Worm (Caenorhabditis elegans) whole organism, L1 larva: ENCODE measurements around the gene capg-2.
A peak's percentile ranks its signal among the peaks of the same experiment; 100 is the strongest.

ENCODE experiments used
- C16A3.4 ChIP-seq: fragments of 150-350 bp; optimal IDR thresholded peaks from 2 replicates; lab custom pipeline; 2014; ENCODE audit warnings: missing biosample characterization, missing genetic modification characterization
- Y116A8C.19 ChIP-seq: sonication (generic microtip); optimal IDR thresholded peaks from 2 replicates; lab custom pipeline; 2016; ENCODE audit warnings: missing compliant biosample characterization, missing genetic modification characterization, borderline replicate concordance
- aly-2 ChIP-seq: fragments of 150-350 bp; optimal IDR thresholded peaks from 2 replicates; lab custom pipeline; 2014; ENCODE audit warnings: missing biosample characterization, missing genetic modification characterization
- blmp-1 ChIP-seq: fragments of 150-350 bp; optimal IDR thresholded peaks from 2 replicates; lab custom pipeline; 2014; ENCODE audit warnings: missing biosample characterization, missing genetic modification characterization
- ceh-82 ChIP-seq, 3 experiments: fragments of 150-350 bp in 1 of 3; sonication (generic microtip) in 2 of 3; optimal IDR thresholded peaks; 2 replicates each; lab custom pipeline; 2014 to 2017; ENCODE audit warnings: missing biosample characterization in 3 of 3, missing genetic modification characterization in 3 of 3
- ceh-90 ChIP-seq: sonication (generic microtip); optimal IDR thresholded peaks from 2 replicates; lab custom pipeline; 2016; ENCODE audit warnings: missing genetic modification characterization, missing compliant biosample characterization
- efl-1 ChIP-seq, 4 experiments: fragments of 150-350 bp; optimal IDR thresholded peaks in 3 of 4; peaks in 1 of 4; 1 replicate in 1 of 4; 2 replicates in 3 of 4; lab custom pipeline; 2014; ENCODE audit warnings: missing biosample characterization in 2 of 4, missing genetic modification characterization in 2 of 4, missing genetic modification reagents in 2 of 4
- efl-3 ChIP-seq: fragments of 200-800 bp; sonication (Bioruptor generic); optimal IDR thresholded peaks from 2 replicates; lab custom pipeline; 2018; ENCODE audit warnings: mild to moderate bottlenecking, missing genetic modification characterization, missing compliant biosample characterization
- egl-27 ChIP-seq, 2 experiments: fragments of 150-350 bp in 1 of 2; sonication (generic microtip); optimal IDR thresholded peaks; 3 replicates each; lab custom pipeline; 2017 to 2018; ENCODE audit warnings: missing biosample characterization in 2 of 2, missing genetic modification characterization in 2 of 2, missing genetic modification reagents in 2 of 2
- elt-2 ChIP-seq: sonication (generic microtip); optimal IDR thresholded peaks from 2 replicates; lab custom pipeline; 2016; ENCODE audit warnings: missing genetic modification characterization, mild to moderate bottlenecking, inconsistent platforms, missing compliant biosample characterization, missing genetic modification reagents
- elt-3 ChIP-seq, 6 experiments: fragments of 150-350 bp in 1 of 6; sonication (generic microtip); optimal IDR thresholded peaks; 2 replicates each; lab custom pipeline; 2017 to 2018; ENCODE audit warnings: missing biosample characterization in 6 of 6, missing genetic modification characterization in 6 of 6, inconsistent platforms in 1 of 6
- fos-1 ChIP-seq: fragments of 150-350 bp; optimal IDR thresholded peaks from 2 replicates; lab custom pipeline; 2014; ENCODE audit warnings: missing biosample characterization, missing genetic modification characterization
- grh-1 ChIP-seq: fragments of 200-800 bp; sonication (Bioruptor generic); IDR thresholded peaks from 2 replicates; pipeline ENCODE4 v1.3.6; 2022; ENCODE audit warnings: missing genetic modification reagents, missing genetic modification characterization, missing compliant biosample characterization
- hlh-4 ChIP-seq: sonication (generic microtip); optimal IDR thresholded peaks from 2 replicates; lab custom pipeline; 2016; ENCODE audit warnings: mild to moderate bottlenecking, missing genetic modification characterization, missing compliant biosample characterization
- irx-1 ChIP-seq: sonication (generic microtip); optimal IDR thresholded peaks from 2 replicates; lab custom pipeline; 2016; ENCODE audit warnings: missing genetic modification characterization, missing compliant biosample characterization
- isw-1 ChIP-seq: fragments of 200-800 bp; sonication (Bioruptor generic); IDR thresholded peaks from 2 replicates; pipeline ENCODE4 v1.3.6; 2022; ENCODE audit warnings: missing genetic modification characterization, missing compliant biosample characterization
- lin-14 ChIP-seq: fragments of 200-800 bp; sonication (Bioruptor generic); optimal IDR thresholded peaks from 2 replicates; lab custom pipeline; 2018; ENCODE audit warnings: mild to moderate bottlenecking, missing genetic modification characterization, moderate library complexity, missing compliant biosample characterization
- lin-15B ChIP-seq: fragments of 150-350 bp; sonication (generic microtip); optimal IDR thresholded peaks from 3 replicates; lab custom pipeline; 2014; ENCODE audit warnings: missing biosample characterization, missing genetic modification characterization
- lin-35 ChIP-seq, 2 experiments: fragments of 150-350 bp; optimal IDR thresholded peaks; 2 replicates each; lab custom pipeline; 2014; ENCODE audit warnings: missing biosample characterization in 2 of 2, missing genetic modification characterization in 2 of 2, missing genetic modification reagents in 2 of 2
- lin-39 ChIP-seq: fragments of 150-350 bp; optimal IDR thresholded peaks from 2 replicates; lab custom pipeline; 2014; ENCODE audit warnings: missing biosample characterization, missing genetic modification reagents, missing genetic modification characterization
- lsy-2 ChIP-seq, 2 experiments: fragments of 150-350 bp; optimal IDR thresholded peaks; 2 replicates each; lab custom pipeline; 2014; ENCODE audit warnings: missing biosample characterization in 2 of 2, missing genetic modification characterization in 2 of 2
- mdl-1 ChIP-seq, 2 experiments: fragments of 150-350 bp; optimal IDR thresholded peaks; 2 replicates each; lab custom pipeline; 2014 to 2017; ENCODE audit warnings: missing biosample characterization in 2 of 2, missing genetic modification characterization in 2 of 2, inconsistent platforms in 1 of 2
- mep-1 ChIP-seq: fragments of 150-350 bp; optimal IDR thresholded peaks from 2 replicates; lab custom pipeline; 2014; ENCODE audit warnings: missing biosample characterization, missing genetic modification characterization
- nhr-20 ChIP-seq: sonication (generic microtip); optimal IDR thresholded peaks from 2 replicates; lab custom pipeline; 2016; ENCODE audit warnings: mild to moderate bottlenecking, missing genetic modification characterization, missing compliant biosample characterization
- nhr-237 ChIP-seq: fragments of 150-350 bp; optimal IDR thresholded peaks from 2 replicates; lab custom pipeline; 2014; ENCODE audit warnings: missing biosample characterization, missing genetic modification characterization
- nhr-28 ChIP-seq: fragments of 150-350 bp; optimal IDR thresholded peaks from 2 replicates; lab custom pipeline; 2014; ENCODE audit warnings: missing biosample characterization, missing genetic modification characterization
- nhr-47 ChIP-seq: sonication (generic microtip); optimal IDR thresholded peaks from 2 replicates; lab custom pipeline; 2016; ENCODE audit warnings: mild to moderate bottlenecking, missing genetic modification characterization, moderate library complexity, missing compliant biosample characterization
- nhr-71 ChIP-seq: sonication (generic microtip); optimal IDR thresholded peaks from 2 replicates; lab custom pipeline; 2016; ENCODE audit warnings: mild to moderate bottlenecking, missing genetic modification characterization, moderate library complexity, missing compliant biosample characterization
- nhr-84 ChIP-seq: sonication (generic microtip); optimal IDR thresholded peaks from 2 replicates; lab custom pipeline; 2017; ENCODE audit warnings: missing biosample characterization, missing genetic modification characterization
- nhr-85 ChIP-seq: sonication (generic microtip); peaks from one replicate; lab custom pipeline; 2016; ENCODE audit warnings: missing genetic modification characterization, inconsistent platforms, missing compliant biosample characterization
- pag-3 ChIP-seq: sonication (generic microtip); optimal IDR thresholded peaks from 2 replicates; lab custom pipeline; 2017; ENCODE audit warnings: missing genetic modification characterization, mild to moderate bottlenecking, missing compliant biosample characterization, antibody characterized with exemption, borderline replicate concordance; ENCODE audit not compliant: insufficient read depth
- pax-3 ChIP-seq: fragments of 200-800 bp; sonication (Bioruptor generic); optimal IDR thresholded peaks from 2 replicates; lab custom pipeline; 2018; ENCODE audit warnings: mild to moderate bottlenecking, missing genetic modification characterization, moderate library complexity, missing compliant biosample characterization
- rnt-1 ChIP-seq: sonication (generic microtip); optimal IDR thresholded peaks from 2 replicates; lab custom pipeline; 2016; ENCODE audit warnings: mild to moderate bottlenecking, missing genetic modification characterization, moderate library complexity, missing compliant biosample characterization
- snpc-4 ChIP-seq: fragments of 150-350 bp; optimal IDR thresholded peaks from 2 replicates; lab custom pipeline; 2014; ENCODE audit warnings: missing biosample characterization, missing genetic modification characterization
- snu-23 ChIP-seq: sonication (generic microtip); optimal IDR thresholded peaks from 2 replicates; lab custom pipeline; 2016; ENCODE audit warnings: missing genetic modification characterization, missing compliant biosample characterization
- sptf-1 ChIP-seq: fragments of 150-350 bp; optimal IDR thresholded peaks from 2 replicates; lab custom pipeline; 2014; ENCODE audit warnings: missing biosample characterization, missing genetic modification characterization
- swsn-7 ChIP-seq: sonication (generic microtip); optimal IDR thresholded peaks from 2 replicates; lab custom pipeline; 2016; ENCODE audit warnings: missing genetic modification characterization, missing compliant biosample characterization
- tbx-2 ChIP-seq: sonication (generic microtip); optimal IDR thresholded peaks from 2 replicates; lab custom pipeline; 2016; ENCODE audit warnings: missing genetic modification characterization, missing compliant biosample characterization
- unc-130 ChIP-seq: fragments of 150-350 bp; optimal IDR thresholded peaks from 2 replicates; lab custom pipeline; 2017; ENCODE audit warnings: missing biosample characterization, missing genetic modification characterization, inconsistent platforms
- unc-62 ChIP-seq: fragments of 150-350 bp; optimal IDR thresholded peaks from 2 replicates; lab custom pipeline; 2014; ENCODE audit warnings: missing biosample characterization, missing genetic modification reagents, missing genetic modification characterization
- vab-15 ChIP-seq: sonication (generic microtip); optimal IDR thresholded peaks from 2 replicates; lab custom pipeline; 2017; ENCODE audit warnings: missing genotype, mild to moderate bottlenecking, missing genetic modification characterization, missing compliant biosample characterization
- zag-1 ChIP-seq: fragments of 150-350 bp; optimal IDR thresholded peaks from 2 replicates; lab custom pipeline; 2014; ENCODE audit warnings: missing biosample characterization, missing genetic modification characterization
- zip-4 ChIP-seq: fragments of 200-800 bp; sonication (Bioruptor generic); optimal IDR thresholded peaks from 2 replicates; lab custom pipeline; 2018; ENCODE audit warnings: mild to moderate bottlenecking, missing genetic modification characterization, moderate library complexity, missing compliant biosample characterization

The capg-2 gene

DNA sequence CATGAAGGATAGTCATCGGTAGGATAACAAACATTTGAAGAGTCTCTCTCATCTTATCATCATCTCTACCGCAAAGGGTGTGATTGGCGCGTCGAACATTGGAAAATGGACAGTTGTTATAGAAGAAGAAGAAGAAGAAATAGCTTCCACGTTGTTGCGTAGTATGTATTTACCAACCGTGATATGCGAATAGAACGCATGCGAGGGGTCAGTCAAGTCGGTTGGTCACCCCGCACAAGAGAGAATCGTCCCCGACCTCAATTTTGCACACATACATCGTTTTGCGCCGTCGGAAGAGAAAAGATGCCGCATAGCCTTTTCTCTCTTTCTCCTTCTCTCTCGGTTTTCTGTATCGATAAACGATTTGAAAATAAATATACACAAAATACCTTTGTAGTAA lies 23.3 kb downstream of the capg-2 start:
- TF ChIP-seq blmp-1 (tag; lab: Kevin White, UChicago) (peak; percentile 17), sptf-1 (tag; lab: Kevin White, UChicago) (no peak), efl-1 (optimal IDR thresholded peaks at IDR 0.05; lab: Kevin White, UChicago) (no peak), efl-1 (GFP tag; optimal IDR thresholded peaks at IDR 0.05 in 1 of 2; lab: Kevin White, UChicago) (peak in 1 of 2 experiments; percentile 87), vab-15 (no peak), lin-35 (GFP tag; optimal IDR thresholded peaks at IDR 0.05; lab: Kevin White, UChicago) (peak in 1 of 2 experiments; percentile 10), unc-62 (GFP tag; lab: Kevin White, UChicago) (no peak)
- TF ChIP-seq, all 84 proteins: peak for 3

ce11 chrV:12295520-12295919 lies 23.8 kb downstream of the capg-2 start:
- TF ChIP-seq snu-23 (GFP tag; lab: Kevin White, UChicago) (peak; percentile 33), zag-1 (tag; lab: Kevin White, UChicago) (no peak), nhr-85 (tag; lab: Kevin White, UChicago) (peak; percentile 96), nhr-47 (tag; lab: Kevin White, UChicago) (peak; percentile 2), nhr-71 (tag; lab: Kevin White, UChicago) (peak; percentile 49), lin-35 (GFP tag; optimal IDR thresholded peaks at IDR 0.05; lab: Kevin White, UChicago) (peak in 1 of 2 experiments; percentile 23), rnt-1 (tag; lab: Kevin White, UChicago) (peak; percentile 25), irx-1 (tag; lab: Kevin White, UChicago) (peak; percentile 25), efl-3 (peak; percentile 39), nhr-20 (tag; lab: Kevin White, UChicago) (peak; percentile 36), C16A3.4 (no peak), swsn-7 (tag; lab: Kevin White, UChicago) (no peak), lsy-2 (tag; optimal IDR thresholded peaks at IDR 0.05; lab: Kevin White, UChicago) (peak in 1 of 2 experiments; percentile 48), lin-14 (GFP tag; lab: Kevin White, UChicago) (peak; percentile 56), nhr-28 (tag; lab: Kevin White, UChicago) (no peak), mep-1 (tag; lab: Kevin White, UChicago) (peak; percentile 16), Y116A8C.19 (no peak), elt-3 (tag; optimal IDR thresholded peaks at IDR 0.05; lab: Kevin White, UChicago) (peak in 1 of 6 experiments; percentile 40), tbx-2 (tag; lab: Kevin White, UChicago) (peak; percentile 15), blmp-1 (tag; lab: Kevin White, UChicago) (peak; percentile 38), unc-62 (GFP tag; lab: Kevin White, UChicago) (no peak), unc-130 (peak; percentile 2), grh-1 (GFP tag; lab: Robert Waterston, UW) (peak; percentile 32; the same call in 1 of the 2 replicates)

- no peak for TF ChIP-seq ceh-82 (tag; optimal IDR thresholded peaks at IDR 0.05; lab: Kevin White, UChicago)
- no peak for TF ChIP-seq unc-62 (GFP tag; lab: Kevin White, UChicago)
- TF ChIP-seq egl-27 (tag; optimal IDR thresholded peaks at IDR 0.05; lab: Kevin White, UChicago), result no peak
- TF ChIP-seq lin-35 (GFP tag; optimal IDR thresholded peaks at IDR 0.05; lab: Kevin White, UChicago), result peak in 1 of 2 experiments; percentile 7
- peak; percentile 65 for TF ChIP-seq elt-2 (tag; lab: Kevin White, UChicago)
- TF ChIP-seq, all 84 proteins: peak for 2
These were observed 24.4 kb downstream of the capg-2 start for ce11 chrV:12296122-12296521.

DNA sequence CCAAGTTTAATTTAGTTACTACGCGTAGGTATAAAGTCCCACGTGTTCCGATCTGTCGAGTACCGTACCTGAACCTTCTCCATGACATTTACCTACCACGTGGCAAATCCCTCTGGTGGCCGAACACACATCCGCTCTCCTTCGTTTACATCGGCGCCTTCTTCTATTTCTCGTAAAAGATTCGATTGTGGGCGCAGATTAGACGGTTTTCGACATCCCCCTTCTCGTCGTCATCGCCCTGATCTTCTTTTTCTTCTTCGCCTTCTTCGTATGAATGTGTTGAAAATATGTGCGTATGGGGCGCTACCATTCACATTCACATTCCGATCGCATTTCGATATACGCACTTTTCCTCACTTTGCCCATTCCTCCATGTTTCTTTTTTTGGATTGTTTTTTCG lies 25.1 kb downstream of the capg-2 start:
- TF ChIP-seq mdl-1 (tag; optimal IDR thresholded peaks at IDR 0.05; lab: Kevin White, UChicago), result peak in 1 of 2 experiments; percentile 17
- TF ChIP-seq pax-3 (tag; lab: Kevin White, UChicago), result no peak
- no peak for TF ChIP-seq fos-1 (tag; lab: Kevin White, UChicago)
- no peak for TF ChIP-seq isw-1 (GFP tag; lab: Robert Waterston, UW)
- peak; percentile 64 for TF ChIP-seq blmp-1 (tag; lab: Kevin White, UChicago)
- no peak for TF ChIP-seq hlh-4 (tag; lab: Kevin White, UChicago)
- no peak for TF ChIP-seq snpc-4 (tag; lab: Kevin White, UChicago)
- TF ChIP-seq nhr-237 (tag; lab: Kevin White, UChicago), result no peak
- TF ChIP-seq sptf-1 (tag; lab: Kevin White, UChicago), result no peak
- TF ChIP-seq nhr-47 (tag; lab: Kevin White, UChicago), result no peak
- peak; percentile 10 for TF ChIP-seq nhr-20 (tag; lab: Kevin White, UChicago)
- TF ChIP-seq lin-39 (tag; lab: Kevin White, UChicago), result no peak
- no peak for TF ChIP-seq lin-15B (tag; lab: Kevin White, UChicago)
- no peak for TF ChIP-seq egl-27 (tag; optimal IDR thresholded peaks at IDR 0.05; lab: Kevin White, UChicago)
- peak; percentile 44 for TF ChIP-seq lin-14 (GFP tag; lab: Kevin White, UChicago)
- no peak for TF ChIP-seq pag-3 (tag; lab: Kevin White, UChicago)
- TF ChIP-seq ceh-90, result no peak
- TF ChIP-seq nhr-85 (tag; lab: Kevin White, UChicago), result peak; percentile 74
- TF ChIP-seq zag-1 (tag; lab: Kevin White, UChicago), result no peak
- TF ChIP-seq elt-3 (tag; optimal IDR thresholded peaks at IDR 0.05; lab: Kevin White, UChicago), result peak in 1 of 6 experiments; percentile 32
- TF ChIP-seq C16A3.4, result no peak
- TF ChIP-seq aly-2, result no peak
- TF ChIP-seq unc-130, result no peak
- no peak for TF ChIP-seq elt-2 (tag; lab: Kevin White, UChicago)
- TF ChIP-seq nhr-84 (tag; lab: Kevin White, UChicago), result no peak
- no peak for TF ChIP-seq nhr-28 (tag; lab: Kevin White, UChicago)
- TF ChIP-seq zip-4, result no peak
